Fruit fly (Drosophila melanogaster): ENCODE data around the gene CG44362.
A peak's percentile ranks its signal among the peaks of the same experiment; 100 is the strongest.

Gene CG44362

dm6 chr3L:11364327-11364726 is 33.0 kb upstream of the CG44362 start:
- TF ChIP-seq Sin3A (optimal IDR thresholded peaks at IDR 0.05) = no peak
- TF ChIP-seq Myc (optimal IDR thresholded peaks at IDR 0.05) = no peak
- no peak for TF ChIP-seq psq (optimal IDR thresholded peaks at IDR 0.05)
- no peak for TF ChIP-seq ttk (optimal IDR thresholded peaks at IDR 0.05)
- TF ChIP-seq insv (optimal IDR thresholded peaks at IDR 0.05) = no peak

dm6 chr3L:11364835-11365431 is 32.4 kb upstream of the CG44362 start, which contains the start of gene CG6163:
TSS of gene CG6163 (minus strand) at chr3L:11364885.
- TF ChIP-seq ttk (optimal IDR thresholded peaks at IDR 0.05) = no peak
- no peak for TF ChIP-seq Myc (optimal IDR thresholded peaks at IDR 0.05)
- TF ChIP-seq insv (optimal IDR thresholded peaks at IDR 0.05) = no peak
- no peak for TF ChIP-seq Sin3A (optimal IDR thresholded peaks at IDR 0.05)
- TF ChIP-seq psq (optimal IDR thresholded peaks at IDR 0.05) = peak; percentile 63
- TF ChIP-seq h (optimal IDR thresholded peaks at IDR 0.05) = no peak

DNA sequence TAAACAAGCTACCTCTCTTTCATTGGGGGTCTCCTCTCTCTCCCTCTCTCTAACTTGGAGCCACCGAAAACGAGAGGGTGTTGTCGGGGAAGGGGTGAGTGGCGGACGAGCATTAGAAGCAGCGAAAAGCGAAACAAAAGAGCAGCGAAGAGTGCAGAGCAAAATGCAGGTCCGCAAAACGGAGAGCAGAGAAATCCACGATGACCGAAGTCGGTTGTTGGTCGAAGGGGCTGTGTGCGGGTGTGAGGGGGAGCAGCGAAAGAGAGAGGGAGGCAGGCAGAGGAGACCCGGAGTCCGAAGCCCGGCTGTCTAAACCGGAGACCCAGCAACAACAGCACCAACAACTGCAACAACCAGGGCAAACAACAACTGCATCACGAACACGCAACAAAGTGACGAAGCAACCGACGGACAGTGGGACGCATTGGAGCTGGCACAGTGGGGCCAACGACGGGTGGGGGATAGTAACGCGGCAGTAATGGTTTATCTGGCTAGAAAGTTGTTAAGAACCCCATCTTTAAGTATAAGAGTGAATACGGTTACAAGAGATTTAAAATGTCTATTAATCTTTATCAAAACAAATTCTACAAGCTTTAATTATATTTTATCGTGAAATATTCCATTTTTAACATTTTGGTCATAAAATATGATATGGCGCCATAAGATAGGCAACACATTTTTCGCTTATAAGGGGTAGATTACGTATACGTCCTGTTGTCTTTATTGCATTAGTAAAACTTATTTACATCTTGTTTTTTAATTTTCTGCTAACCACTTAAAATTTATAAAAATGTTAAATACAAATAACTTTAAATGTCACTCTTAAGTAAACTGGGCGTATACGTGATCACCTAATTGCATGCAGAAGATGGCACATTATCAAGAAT is 31.7 kb upstream of the CG44362 start:
- TF ChIP-seq h (optimal IDR thresholded peaks at IDR 0.05) = no peak
- TF ChIP-seq Myc (optimal IDR thresholded peaks at IDR 0.05) = no peak
- TF ChIP-seq psq (optimal IDR thresholded peaks at IDR 0.05) = no peak
- no peak for TF ChIP-seq Sin3A (optimal IDR thresholded peaks at IDR 0.05)
- no peak for TF ChIP-seq insv (optimal IDR thresholded peaks at IDR 0.05)
- TF ChIP-seq ttk (optimal IDR thresholded peaks at IDR 0.05) = no peak

- no peak for TF ChIP-seq psq (optimal IDR thresholded peaks at IDR 0.05)
- no peak for TF ChIP-seq h (optimal IDR thresholded peaks at IDR 0.05)
- TF ChIP-seq insv (optimal IDR thresholded peaks at IDR 0.05) = no peak
- TF ChIP-seq Sin3A (optimal IDR thresholded peaks at IDR 0.05) = no peak
- TF ChIP-seq ttk (optimal IDR thresholded peaks at IDR 0.05) = no peak
- TF ChIP-seq Myc (optimal IDR thresholded peaks at IDR 0.05) = no peak
These were observed 30.9 kb upstream of the CG44362 start for dm6 chr3L:11366422-11366821.

dm6 chr3L:11367797-11368196 is 29.5 kb upstream of the CG44362 start:
- no peak for TF ChIP-seq h (optimal IDR thresholded peaks at IDR 0.05)
- no peak for TF ChIP-seq insv (optimal IDR thresholded peaks at IDR 0.05)
- TF ChIP-seq psq (optimal IDR thresholded peaks at IDR 0.05) = no peak

DNA sequence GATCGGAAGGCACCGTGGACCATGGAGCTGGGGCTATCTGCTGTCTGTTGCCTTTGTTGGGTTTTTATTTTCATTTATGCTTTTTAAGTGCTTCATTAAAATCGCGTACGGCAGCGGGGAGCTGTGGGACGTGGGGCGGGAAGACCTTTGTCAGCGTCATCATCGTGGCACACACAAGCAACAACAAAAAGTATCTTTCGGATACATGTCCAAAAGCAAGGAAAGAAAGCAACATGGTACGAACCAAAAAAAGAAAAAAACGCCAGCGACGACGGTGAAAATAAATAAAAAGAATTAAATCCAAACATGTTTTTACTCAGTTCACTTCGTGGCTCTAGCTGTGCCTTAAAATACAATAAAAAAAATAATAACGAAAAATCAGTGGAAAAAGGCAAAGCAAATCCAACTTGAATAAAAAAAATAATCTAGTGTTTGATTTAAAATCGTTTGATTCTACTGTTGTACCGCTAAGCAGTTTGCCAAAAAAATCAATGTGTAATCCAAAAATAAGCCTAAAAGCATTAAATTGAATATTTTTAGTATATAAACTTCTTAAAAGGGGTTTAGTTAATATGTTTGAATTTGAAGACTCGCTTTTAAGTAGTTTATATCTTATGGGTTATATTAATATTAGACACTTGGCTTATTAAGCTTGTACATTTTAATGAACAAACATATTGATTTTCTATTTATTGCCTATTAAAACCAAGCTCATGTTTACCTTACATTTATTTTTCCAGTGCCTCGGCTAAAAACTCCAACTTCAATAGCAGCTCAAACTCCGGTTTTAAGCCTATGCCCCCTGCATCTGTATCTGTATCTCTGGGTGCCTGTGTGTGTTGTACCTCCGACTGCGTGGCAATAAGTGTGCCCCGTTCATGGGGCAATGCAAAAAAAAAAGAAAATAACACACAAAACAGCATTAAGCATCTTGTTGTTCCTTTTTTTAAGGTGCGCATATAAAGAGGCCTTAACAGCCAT is 28.7 kb upstream of the CG44362 start:
- TF ChIP-seq Sin3A (optimal IDR thresholded peaks at IDR 0.05) (no peak), ttk (optimal IDR thresholded peaks at IDR 0.05) (no peak), h (optimal IDR thresholded peaks at IDR 0.05) (no peak), Myc (optimal IDR thresholded peaks at IDR 0.05) (no peak), insv (optimal IDR thresholded peaks at IDR 0.05) (no peak), psq (optimal IDR thresholded peaks at IDR 0.05) (no peak)

DNA sequence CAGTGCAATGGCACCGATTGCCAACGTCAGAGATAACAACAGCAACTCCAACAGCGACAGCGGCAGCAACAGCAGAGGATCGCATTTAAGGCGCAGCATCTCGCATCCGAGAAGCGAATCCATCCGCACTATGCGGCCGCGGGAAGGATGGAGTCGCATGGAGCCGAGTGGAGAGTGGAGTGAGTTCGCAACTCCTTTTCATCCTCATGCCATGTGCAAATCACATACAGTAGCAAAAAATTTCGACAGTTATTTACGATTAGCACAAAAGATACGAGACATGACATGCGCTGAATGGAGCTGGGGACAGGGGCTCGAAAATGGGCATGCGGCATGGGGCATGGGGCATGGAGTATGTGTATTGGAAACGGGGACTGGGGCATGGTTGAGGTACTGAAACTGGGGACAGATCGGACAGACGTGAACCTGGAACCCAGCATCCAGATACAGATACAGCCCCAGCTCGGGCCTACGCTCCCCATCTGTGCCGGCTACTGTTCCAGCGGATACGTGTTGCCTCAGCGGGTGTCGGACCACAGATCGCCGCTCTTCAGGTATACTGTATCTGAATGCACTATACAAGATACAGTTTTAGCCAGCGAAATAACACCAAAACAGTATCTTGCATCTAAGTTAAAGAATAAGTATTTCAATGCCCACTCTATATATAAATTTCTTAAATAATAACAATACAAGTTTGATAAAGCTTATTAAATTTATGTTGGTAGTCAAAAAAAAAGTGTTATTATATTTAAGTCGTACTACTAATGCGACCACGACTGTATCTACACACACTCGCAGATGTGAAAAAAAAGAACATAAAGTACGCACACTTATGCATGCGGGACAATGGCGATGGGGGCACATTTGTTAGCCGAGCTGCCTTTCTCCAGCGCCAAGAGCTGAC is 27.3 kb upstream of the CG44362 start:
- TF ChIP-seq ttk (optimal IDR thresholded peaks at IDR 0.05) = no peak
- no peak for TF ChIP-seq h (optimal IDR thresholded peaks at IDR 0.05)
- TF ChIP-seq psq (optimal IDR thresholded peaks at IDR 0.05) = no peak
- TF ChIP-seq Sin3A (optimal IDR thresholded peaks at IDR 0.05) = no peak
- no peak for TF ChIP-seq Myc (optimal IDR thresholded peaks at IDR 0.05)
- TF ChIP-seq insv (optimal IDR thresholded peaks at IDR 0.05) = no peak

DNA sequence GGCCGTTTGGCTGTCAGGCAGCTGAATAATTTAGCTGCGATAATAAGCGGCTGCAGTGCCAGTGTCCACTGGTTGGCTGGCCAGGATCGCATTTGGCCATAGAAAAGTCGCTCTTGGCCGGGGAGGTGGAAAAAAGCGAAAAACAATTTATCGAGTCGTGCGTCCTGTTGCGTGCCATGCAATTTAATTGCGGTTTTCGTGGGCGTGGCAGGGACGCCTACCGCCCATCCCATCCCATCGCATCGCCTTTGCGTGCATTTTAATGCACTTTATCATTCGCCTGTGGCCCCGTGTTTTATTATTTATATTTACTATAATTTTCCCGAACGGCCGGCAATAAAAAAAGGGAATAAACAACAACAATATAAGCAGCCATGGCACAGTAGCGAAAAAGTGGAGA is 26.0 kb upstream of the CG44362 start:
- no peak for TF ChIP-seq Myc (optimal IDR thresholded peaks at IDR 0.05)
- TF ChIP-seq insv (optimal IDR thresholded peaks at IDR 0.05) = no peak
- no peak for TF ChIP-seq ttk (optimal IDR thresholded peaks at IDR 0.05)
- no peak for TF ChIP-seq Sin3A (optimal IDR thresholded peaks at IDR 0.05)
- no peak for TF ChIP-seq psq (optimal IDR thresholded peaks at IDR 0.05)
- TF ChIP-seq h (optimal IDR thresholded peaks at IDR 0.05) = no peak

dm6 chr3L:11372449-11372848 is 24.9 kb upstream of the CG44362 start:
- no peak for TF ChIP-seq psq (optimal IDR thresholded peaks at IDR 0.05)
- no peak for TF ChIP-seq ttk (optimal IDR thresholded peaks at IDR 0.05)
- no peak for TF ChIP-seq insv (optimal IDR thresholded peaks at IDR 0.05)
- no peak for TF ChIP-seq Myc (optimal IDR thresholded peaks at IDR 0.05)
- TF ChIP-seq Sin3A (optimal IDR thresholded peaks at IDR 0.05) = no peak
- no peak for TF ChIP-seq h (optimal IDR thresholded peaks at IDR 0.05)

DNA sequence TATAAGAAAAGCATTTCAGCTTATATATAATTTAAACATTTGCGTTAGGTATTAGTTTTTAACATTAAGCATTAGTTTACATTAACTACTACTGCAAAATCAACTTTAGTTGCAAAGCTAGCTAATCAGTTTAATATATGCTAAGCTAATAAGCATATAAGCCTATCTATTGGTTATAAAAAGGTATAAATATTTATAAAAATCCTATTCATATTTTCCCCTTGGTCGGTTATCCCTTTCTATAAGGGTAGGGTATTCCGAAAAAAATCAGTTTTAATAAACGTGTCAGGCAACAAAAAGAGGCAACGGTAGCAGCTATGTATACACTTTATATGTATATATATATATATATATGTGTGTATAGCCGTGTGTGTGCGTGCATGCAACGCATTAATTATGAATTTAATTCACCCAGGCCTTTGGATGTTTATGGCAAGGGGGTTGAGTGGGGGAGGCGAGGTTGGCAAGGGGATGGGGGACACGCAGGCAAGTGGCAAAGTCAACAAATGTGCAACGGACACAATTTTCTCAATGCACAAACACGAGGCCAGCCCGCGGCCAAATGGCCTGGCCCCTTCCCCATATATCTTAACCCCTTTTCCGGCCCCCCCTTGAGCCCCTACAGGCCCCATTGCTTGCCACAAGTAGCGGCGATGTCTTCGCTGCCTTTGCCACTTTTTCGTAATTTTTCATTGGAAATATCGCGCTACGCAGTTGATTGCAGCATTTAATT is 24.1 kb upstream of the CG44362 start:
- TF ChIP-seq insv (optimal IDR thresholded peaks at IDR 0.05) (no peak), ttk (optimal IDR thresholded peaks at IDR 0.05) (no peak), psq (optimal IDR thresholded peaks at IDR 0.05) (no peak), Sin3A (optimal IDR thresholded peaks at IDR 0.05) (no peak), Myc (optimal IDR thresholded peaks at IDR 0.05) (no peak), h (optimal IDR thresholded peaks at IDR 0.05) (no peak)

All from Kc167 (cell line).